Fruit fly (Drosophila melanogaster) whole organism, embryonic: ENCODE data around the gene Lon.

ENCODE experiments used
- B-H2 ChIP-seq: fragments of 200-800 bp; sonication (Bioruptor generic); optimal IDR thresholded peaks from 2 replicates; lab custom pipeline; 2018; ENCODE audit warnings: missing biosample characterization, mild to moderate bottlenecking, missing genetic modification characterization
- CG10274 ChIP-seq: fragments of 200-800 bp; sonication (Bioruptor generic); optimal IDR thresholded peaks from 3 replicates; lab custom pipeline; 2017; ENCODE audit warnings: missing biosample characterization, mild to moderate bottlenecking, missing genetic modification characterization
- CG10431 ChIP-seq: fragments of 200-800 bp; sonication (Bioruptor generic); optimal IDR thresholded peaks from 3 replicates; lab custom pipeline; 2018; ENCODE audit warnings: missing biosample characterization, mild to moderate bottlenecking, missing genetic modification characterization
- CG10979 ChIP-seq: fragments of 200-800 bp; sonication (Bioruptor generic); optimal IDR thresholded peaks from 2 replicates; lab custom pipeline; 2018; ENCODE audit warnings: missing biosample characterization, mild to moderate bottlenecking, missing genetic modification characterization, moderate library complexity
- CG12769 ChIP-seq: fragments of 200-800 bp; sonication (Bioruptor generic); optimal IDR thresholded peaks from 2 replicates; lab custom pipeline; 2019; ENCODE audit warnings: missing biosample characterization, mild to moderate bottlenecking, missing genetic modification characterization, moderate library complexity
- CG14667 ChIP-seq: fragments of 200-800 bp; sonication (Bioruptor generic); IDR thresholded peaks from 2 replicates; pipeline ENCODE4 v1.3.6; 2022; ENCODE audit warnings: missing biosample characterization, missing genetic modification characterization
- CG1529 ChIP-seq: fragments of 200-800 bp; sonication (Bioruptor generic); optimal IDR thresholded peaks from 3 replicates; lab custom pipeline; 2018; ENCODE audit warnings: missing biosample characterization, missing genetic modification characterization
- CG17186 ChIP-seq: fragments of 200-800 bp; sonication (Bioruptor generic); optimal IDR thresholded peaks from 3 replicates; lab custom pipeline; 2017; ENCODE audit warnings: missing biosample characterization, missing genetic modification reagents, missing genetic modification characterization
- CG17359 ChIP-seq: fragments of 200-800 bp; sonication (Bioruptor generic); optimal IDR thresholded peaks from 3 replicates; lab custom pipeline; 2018; ENCODE audit warnings: missing biosample characterization, mild to moderate bottlenecking, missing genetic modification characterization, moderate library complexity
- CG17361 ChIP-seq: fragments of 200-800 bp; sonication (Bioruptor generic); IDR thresholded peaks from 3 replicates; pipeline ENCODE4 v1.3.6; 2022; ENCODE audit warnings: missing biosample characterization, missing genetic modification characterization
- CG18764 ChIP-seq: fragments of 200-800 bp; sonication (Bioruptor generic); optimal IDR thresholded peaks from 3 replicates; lab custom pipeline; 2016; ENCODE audit warnings: missing biosample characterization, missing genetic modification characterization
- CG3065 ChIP-seq: fragments of 200-800 bp; sonication (Bioruptor generic); optimal IDR thresholded peaks from 2 replicates; lab custom pipeline; 2016; ENCODE audit warnings: missing biosample characterization, missing genetic modification characterization
- CG31388 ChIP-seq: fragments of 200-800 bp; sonication (Bioruptor generic); optimal IDR thresholded peaks from 2 replicates; lab custom pipeline; 2016; ENCODE audit warnings: missing biosample characterization, missing genetic modification characterization
- CG4282 ChIP-seq: fragments of 200-800 bp; sonication (Bioruptor generic); optimal IDR thresholded peaks from 2 replicates; lab custom pipeline; 2016; ENCODE audit warnings: missing biosample characterization, missing genetic modification characterization
- CG43689 ChIP-seq: fragments of 200-800 bp; sonication (Bioruptor generic); IDR thresholded peaks from 2 replicates; pipeline ENCODE4 v1.3.6; 2022; ENCODE audit warnings: missing biosample characterization, missing genetic modification characterization
- CG7357 ChIP-seq: fragments of 200-800 bp; sonication (Bioruptor generic); IDR thresholded peaks from 3 replicates; pipeline ENCODE4 v1.3.6; 2022; ENCODE audit warnings: missing biosample characterization, missing genetic modification characterization
- CG8478 ChIP-seq: fragments of >200 bp; optimal IDR thresholded peaks from 2 replicates; lab custom pipeline; 2018
- CoRest ChIP-seq: fragments of 200-800 bp; sonication (Bioruptor generic); optimal IDR thresholded peaks from 3 replicates; lab custom pipeline; 2018; ENCODE audit warnings: missing biosample characterization, mild to moderate bottlenecking, missing genetic modification characterization, moderate library complexity
- E2f1 ChIP-seq: fragments of 200-800 bp; sonication (Bioruptor generic); IDR thresholded peaks from 2 replicates; pipeline ENCODE4 v1.3.6; 2022; ENCODE audit warnings: missing biosample characterization, missing genetic modification characterization
- HLHmδ ChIP-seq: fragments of 200-800 bp; sonication (Bioruptor generic); optimal IDR thresholded peaks from 2 replicates; lab custom pipeline; 2018; ENCODE audit warnings: missing biosample characterization, mild to moderate bottlenecking, missing genetic modification characterization, moderate library complexity
- Hand ChIP-seq: fragments of 200-800 bp; sonication (Bioruptor generic); optimal IDR thresholded peaks from 2 replicates; lab custom pipeline; 2017; ENCODE audit warnings: mild to moderate bottlenecking, missing biosample characterization, missing genetic modification reagents, missing genetic modification characterization
- HmgZ ChIP-seq: fragments of 200-800 bp; sonication (Bioruptor generic); optimal IDR thresholded peaks from 2 replicates; lab custom pipeline; 2018; ENCODE audit warnings: missing biosample characterization, mild to moderate bottlenecking, missing genetic modification characterization
- Hmr ChIP-seq: fragments of 200-800 bp; sonication (Bioruptor generic); optimal IDR thresholded peaks from 3 replicates; lab custom pipeline; 2017; ENCODE audit warnings: mild to moderate bottlenecking, missing biosample characterization, missing genetic modification reagents, missing genetic modification characterization
- Lpt ChIP-seq: fragments of >200 bp; optimal IDR thresholded peaks from 2 replicates; lab custom pipeline; 2018; ENCODE audit warnings: missing biosample characterization, missing genetic modification characterization
- Med ChIP-seq: fragments of 200-800 bp; sonication (Bioruptor generic); peaks from one replicate; lab custom pipeline; 2016; ENCODE audit warnings: missing biosample characterization, missing genetic modification characterization, mild to moderate bottlenecking, inconsistent platforms, moderate library complexity
- Meics ChIP-seq: fragments of 200-800 bp; sonication (Bioruptor generic); optimal IDR thresholded peaks from 2 replicates; lab custom pipeline; 2017; ENCODE audit warnings: missing biosample characterization, mild to moderate bottlenecking, missing genetic modification characterization
- Oli ChIP-seq: fragments of 200-800 bp; sonication (Bioruptor generic); optimal IDR thresholded peaks from 2 replicates; lab custom pipeline; 2018; ENCODE audit warnings: missing biosample characterization, mild to moderate bottlenecking, missing genetic modification characterization, moderate library complexity
- TFAM ChIP-seq: fragments of 200-800 bp; sonication (Bioruptor generic); optimal IDR thresholded peaks from 2 replicates; lab custom pipeline; 2017; ENCODE audit warnings: missing biosample characterization, missing genetic modification characterization, inconsistent platforms
- Usf ChIP-seq: fragments of 200-800 bp; sonication (Bioruptor generic); optimal IDR thresholded peaks from 2 replicates; lab custom pipeline; 2017; ENCODE audit warnings: missing genotype, missing biosample characterization, missing genetic modification characterization
- ab ChIP-seq: fragments of 200-800 bp; sonication (Bioruptor generic); optimal IDR thresholded peaks from 2 replicates; lab custom pipeline; 2016; ENCODE audit warnings: missing biosample characterization, missing genetic modification characterization
- ara ChIP-seq: fragments of 200-800 bp; sonication (Bioruptor generic); IDR thresholded peaks from 2 replicates; pipeline ENCODE4 v1.3.6; 2022; ENCODE audit warnings: missing biosample characterization, missing genetic modification characterization
- bcd ChIP-seq: fragments of 200-800 bp; sonication (Bioruptor generic); optimal IDR thresholded peaks from 2 replicates; lab custom pipeline; 2017; ENCODE audit warnings: missing biosample characterization, mild to moderate bottlenecking, missing genetic modification characterization
- br ChIP-seq: fragments of >200 bp; optimal IDR thresholded peaks from 2 replicates; lab custom pipeline; 2017
- chm ChIP-seq: fragments of 200-800 bp; sonication (Bioruptor generic); IDR thresholded peaks from 2 replicates; pipeline ENCODE4 v1.3.6; 2022; ENCODE audit warnings: missing biosample characterization, missing genetic modification characterization
- dati ChIP-seq: fragments of 200-800 bp; sonication (Bioruptor generic); IDR thresholded peaks from 2 replicates; pipeline ENCODE4 v1.3.6; 2022; ENCODE audit warnings: missing biosample characterization, missing genetic modification characterization
- dimm ChIP-seq: fragments of 200-800 bp; sonication (Bioruptor generic); IDR thresholded peaks from 2 replicates; pipeline ENCODE4 v1.3.6; 2022; ENCODE audit warnings: missing biosample characterization, missing genetic modification characterization
- dm ChIP-seq: fragments of 200-800 bp; sonication (Bioruptor generic); optimal IDR thresholded peaks from 3 replicates; lab custom pipeline; 2016; ENCODE audit warnings: missing biosample characterization, missing genetic modification characterization
- dmrt11E ChIP-seq: fragments of 200-800 bp; sonication (Bioruptor generic); optimal IDR thresholded peaks from 3 replicates; lab custom pipeline; 2018; ENCODE audit warnings: missing biosample characterization, mild to moderate bottlenecking, missing genetic modification characterization, moderate library complexity
- dysf ChIP-seq: fragments of 200-800 bp; sonication (Bioruptor generic); IDR thresholded peaks from 3 replicates; pipeline ENCODE4 v1.3.6; 2022; ENCODE audit warnings: missing biosample characterization, missing genetic modification characterization
- ewg ChIP-seq: fragments of 200-800 bp; sonication (Bioruptor generic); optimal IDR thresholded peaks from 3 replicates; lab custom pipeline; 2017; ENCODE audit warnings: mild to moderate bottlenecking, missing biosample characterization, missing genetic modification reagents, missing genetic modification characterization
- fu2 ChIP-seq: fragments of 200-800 bp; sonication (Bioruptor generic); optimal IDR thresholded peaks from 2 replicates; lab custom pipeline; 2016; ENCODE audit warnings: missing biosample characterization, missing genetic modification characterization
- gt ChIP-seq: fragments of 200-800 bp; sonication (Bioruptor generic); IDR thresholded peaks from 2 replicates; pipeline ENCODE4 v1.3.6; 2022; ENCODE audit warnings: missing biosample characterization, missing genetic modification characterization
- h ChIP-seq: fragments of >200 bp; optimal IDR thresholded peaks from 2 replicates; lab custom pipeline; 2017
- hth ChIP-seq: fragments of >200 bp; optimal IDR thresholded peaks from 2 replicates; lab custom pipeline; 2017; ENCODE audit warnings: inconsistent platforms
- jing ChIP-seq: fragments of 200-800 bp; sonication (Bioruptor generic); optimal IDR thresholded peaks from 2 replicates; lab custom pipeline; 2018; ENCODE audit warnings: missing biosample characterization, mild to moderate bottlenecking, missing genetic modification characterization
- lbe ChIP-seq: fragments of 200-800 bp; sonication (Bioruptor generic); optimal IDR thresholded peaks from 2 replicates; lab custom pipeline; 2016; ENCODE audit warnings: missing biosample characterization, mild to moderate bottlenecking, missing genetic modification characterization
- nerfin-2 ChIP-seq: fragments of 200-800 bp; sonication (Bioruptor generic); IDR thresholded peaks from 2 replicates; pipeline ENCODE4 v1.3.6; 2022; ENCODE audit warnings: missing biosample characterization, missing genetic modification characterization; ENCODE audit not compliant: partially characterized antibody
- nom ChIP-seq: fragments of 200-800 bp; sonication (Bioruptor generic); optimal IDR thresholded peaks from 2 replicates; lab custom pipeline; 2017; ENCODE audit warnings: missing biosample characterization, missing genetic modification characterization, mild to moderate bottlenecking, moderate library complexity, missing genetic modification reagents
- org-1 ChIP-seq: fragments of 200-800 bp; sonication (Bioruptor generic); optimal IDR thresholded peaks from 2 replicates; lab custom pipeline; 2017; ENCODE audit warnings: missing biosample characterization, missing genetic modification characterization
- pum ChIP-seq: fragments of 200-800 bp; sonication (Bioruptor generic); optimal IDR thresholded peaks from 2 replicates; lab custom pipeline; 2016; ENCODE audit warnings: missing biosample characterization, missing genetic modification characterization
- scrt ChIP-seq: fragments of 200-800 bp; sonication (Bioruptor generic); optimal IDR thresholded peaks from 2 replicates; lab custom pipeline; 2018; ENCODE audit warnings: missing biosample characterization, mild to moderate bottlenecking, missing genetic modification characterization, moderate library complexity
- sqz ChIP-seq: fragments of 200-800 bp; sonication (Bioruptor generic); optimal IDR thresholded peaks from 3 replicates; lab custom pipeline; 2018; ENCODE audit warnings: missing biosample characterization, mild to moderate bottlenecking, missing genetic modification characterization
- sug ChIP-seq: fragments of 200-800 bp; optimal IDR thresholded peaks from 2 replicates; lab custom pipeline; 2019; ENCODE audit warnings: missing biosample characterization, mild to moderate bottlenecking, missing genetic modification characterization, moderate library complexity
- vnd ChIP-seq: fragments of 200-800 bp; sonication (Bioruptor generic); IDR thresholded peaks from 3 replicates; pipeline ENCODE4 v1.3.6; 2022; ENCODE audit warnings: missing biosample characterization, missing genetic modification characterization; ENCODE audit not compliant: partially characterized antibody

The Lon gene

dm6 chr3L:19561745-19562144, 50.3 kb downstream of the Lon start (continued):
- TF ChIP-seq CG10431 (GFP tag; lab: Kevin White, UChicago), result no peak
- no peak for TF ChIP-seq CG18764 (GFP tag; lab: Kevin White, UChicago)
- TF ChIP-seq Oli (tag; lab: Kevin White, UChicago), result peak; percentile 26
- TF ChIP-seq pum (GFP tag; lab: Kevin White, UChicago), result no peak
- TF ChIP-seq CG8478 (lab: Kevin White, UChicago), result no peak
- no peak for TF ChIP-seq nom (GFP tag; lab: Kevin White, UChicago)
- no peak for TF ChIP-seq CG14667 (GFP tag; lab: Robert Waterston, UW)
- peak; percentile 1 for TF ChIP-seq fu2
- TF ChIP-seq ara (GFP tag; lab: Robert Waterston, UW), result no peak
- TF ChIP-seq vnd (GFP tag; lab: Robert Waterston, UW), result no peak
- peak; percentile 53 for TF ChIP-seq Hmr (GFP tag; lab: Kevin White, UChicago)
- TF ChIP-seq scrt (GFP tag; lab: Kevin White, UChicago), result peak; percentile 33
- no peak for TF ChIP-seq dmrt11E (tag; lab: Kevin White, UChicago)
- no peak for TF ChIP-seq dimm (GFP tag; lab: Robert Waterston, UW)
- TF ChIP-seq TFAM (GFP tag; lab: Kevin White, UChicago), result no peak
- TF ChIP-seq nerfin-2 (GFP tag; lab: Robert Waterston, UW), result no peak
- no peak for TF ChIP-seq ewg (GFP tag; lab: Kevin White, UChicago)
- peak; percentile 27 for TF ChIP-seq lbe
- no peak for TF ChIP-seq bcd (GFP tag; lab: Kevin White, UChicago)
- TF ChIP-seq Hand, result no peak
- TF ChIP-seq sug (tag; lab: Kevin White, UChicago), result no peak
- no peak for TF ChIP-seq dati (GFP tag; lab: Robert Waterston, UW)
- no peak for TF ChIP-seq CG10274 (GFP tag; lab: Kevin White, UChicago)
- peak; percentile 22 for TF ChIP-seq Usf (GFP tag; lab: Kevin White, UChicago)
- TF ChIP-seq HLHmδ, result no peak
- no peak for TF ChIP-seq CG4282 (GFP tag; lab: Kevin White, UChicago)
- TF ChIP-seq CG7357, result no peak
- no peak for TF ChIP-seq CG31388 (GFP tag; lab: Kevin White, UChicago)
- TF ChIP-seq HmgZ (tag; lab: Kevin White, UChicago), result no peak
- TF ChIP-seq dm, result no peak
- TF ChIP-seq jing (GFP tag; lab: Kevin White, UChicago), result no peak
- peak; percentile 52 for TF ChIP-seq CG17359 (tag; lab: Kevin White, UChicago)
- TF ChIP-seq hth (lab: Kevin White, UChicago), result no peak
- no peak for TF ChIP-seq chm
- TF ChIP-seq CG43689 (GFP tag; lab: Robert Waterston, UW), result no peak
- no peak for TF ChIP-seq dysf (GFP tag; lab: Robert Waterston, UW)
- peak; percentile 68 for TF ChIP-seq Meics
- no peak for TF ChIP-seq Lpt
- TF ChIP-seq br (lab: Kevin White, UChicago), result no peak
- no peak for TF ChIP-seq CG3065 (GFP tag; lab: Kevin White, UChicago)
- TF ChIP-seq CG10979 (tag; lab: Kevin White, UChicago), result peak; percentile 6
- peak; percentile 13 for TF ChIP-seq org-1
- TF ChIP-seq E2f1 (GFP tag; lab: Robert Waterston, UW), result no peak
- TF ChIP-seq CG12769 (tag; lab: Kevin White, UChicago), result no peak
- TF ChIP-seq gt (GFP tag; lab: Robert Waterston, UW), result no peak
- TF ChIP-seq sqz (GFP tag; lab: Kevin White, UChicago), result peak; percentile 6
- TF ChIP-seq CG1529, result no peak
- TF ChIP-seq CoRest (tag; lab: Kevin White, UChicago), result peak; percentile 27
- TF ChIP-seq ab (GFP tag; lab: Kevin White, UChicago), result no peak
- no peak for TF ChIP-seq CG17186
- no peak for TF ChIP-seq h (lab: Kevin White, UChicago)
- no peak for TF ChIP-seq CG17361 (GFP tag; lab: Robert Waterston, UW)
- TF ChIP-seq B-H2 (GFP tag; lab: Kevin White, UChicago), result no peak
- peak; percentile 18 for TF ChIP-seq Med (GFP tag; lab: Kevin White, UChicago)
